Worm (Caenorhabditis elegans) whole organism, L1 larva: ENCODE results near the gene Y48C3A.5.
A peak's percentile ranks its signal among the peaks of the same experiment; 100 is the strongest.

Experiments used
- C16A3.4 ChIP-seq: fragments of 150-350 bp; optimal IDR thresholded peaks from 2 replicates; lab custom pipeline; 2014; ENCODE audit warnings: missing biosample characterization, missing genetic modification characterization
- C34B4.2 ChIP-seq: sonication (generic microtip); optimal IDR thresholded peaks from 2 replicates; lab custom pipeline; 2017; ENCODE audit warnings: mild to moderate bottlenecking, missing genetic modification characterization, missing compliant biosample characterization
- aha-1 ChIP-seq: fragments of 150-350 bp; optimal IDR thresholded peaks from 2 replicates; lab custom pipeline; 2014; ENCODE audit warnings: missing biosample characterization, missing genetic modification characterization
- alr-1 ChIP-seq: fragments of 200-800 bp; sonication (Bioruptor generic); optimal IDR thresholded peaks from 2 replicates; lab custom pipeline; 2018; ENCODE audit warnings: borderline replicate concordance, mild to moderate bottlenecking, missing genetic modification characterization, missing compliant biosample characterization
- ceh-8 ChIP-seq: fragments of 200-800 bp; sonication (Bioruptor generic); optimal IDR thresholded peaks from 2 replicates; lab custom pipeline; 2018; ENCODE audit warnings: mild to moderate bottlenecking, missing genetic modification characterization, moderate library complexity, missing compliant biosample characterization
- ceh-90 ChIP-seq: sonication (generic microtip); optimal IDR thresholded peaks from 2 replicates; lab custom pipeline; 2016; ENCODE audit warnings: missing genetic modification characterization, missing compliant biosample characterization
- ces-1 ChIP-seq: fragments of 150-350 bp; optimal IDR thresholded peaks from 2 replicates; lab custom pipeline; 2014; ENCODE audit warnings: missing biosample characterization, missing genetic modification reagents, missing genetic modification characterization
- dpl-1 ChIP-seq, 3 experiments: fragments of 150-350 bp in 2 of 3; sonication (generic microtip) in 1 of 3; optimal IDR thresholded peaks; 2 replicates each; lab custom pipeline; 2014 to 2017; ENCODE audit warnings: missing biosample characterization in 3 of 3, missing genetic modification characterization in 3 of 3, missing genetic modification reagents in 3 of 3
- dsc-1 ChIP-seq: sonication (generic microtip); optimal IDR thresholded peaks from 2 replicates; lab custom pipeline; 2016; ENCODE audit warnings: mild to moderate bottlenecking, missing genetic modification characterization, missing compliant biosample characterization
- egl-13 ChIP-seq: sonication (generic microtip); optimal IDR thresholded peaks from 2 replicates; lab custom pipeline; 2016; ENCODE audit warnings: missing genotype, missing genetic modification reagents, missing genetic modification characterization, missing compliant biosample characterization
- ets-5 ChIP-seq: fragments of 200-800 bp; sonication (Bioruptor generic); IDR thresholded peaks from 2 replicates; pipeline ENCODE4 v1.3.6; 2022; ENCODE audit warnings: missing genetic modification characterization, missing compliant biosample characterization
- fkh-10 ChIP-seq: sonication (generic microtip); optimal IDR thresholded peaks from 2 replicates; lab custom pipeline; 2017; ENCODE audit warnings: missing biosample characterization, missing genetic modification reagents, missing genetic modification characterization
- fkh-4 ChIP-seq: sonication (generic microtip); optimal IDR thresholded peaks from 2 replicates; lab custom pipeline; 2016; ENCODE audit warnings: missing compliant biosample characterization, missing genetic modification characterization, borderline replicate concordance
- fos-1 ChIP-seq: fragments of 150-350 bp; optimal IDR thresholded peaks from 2 replicates; lab custom pipeline; 2014; ENCODE audit warnings: missing biosample characterization, missing genetic modification characterization
- grh-1 ChIP-seq: fragments of 200-800 bp; sonication (Bioruptor generic); IDR thresholded peaks from 2 replicates; pipeline ENCODE4 v1.3.6; 2022; ENCODE audit warnings: missing genetic modification reagents, missing genetic modification characterization, missing compliant biosample characterization
- hlh-17 ChIP-seq: fragments of 200-800 bp; sonication (Bioruptor generic); optimal IDR thresholded peaks from 2 replicates; lab custom pipeline; 2018; ENCODE audit warnings: missing genetic modification characterization, mild to moderate bottlenecking, missing compliant biosample characterization, moderate library complexity, borderline replicate concordance
- hpl-2 ChIP-seq: fragments of 150-350 bp; optimal IDR thresholded peaks from 2 replicates; lab custom pipeline; 2014; ENCODE audit warnings: missing biosample characterization, missing genetic modification reagents, missing genetic modification characterization
- isw-1 ChIP-seq: fragments of 200-800 bp; sonication (Bioruptor generic); IDR thresholded peaks from 2 replicates; pipeline ENCODE4 v1.3.6; 2022; ENCODE audit warnings: missing genetic modification characterization, missing compliant biosample characterization
- lin-15B ChIP-seq: fragments of 150-350 bp; sonication (generic microtip); optimal IDR thresholded peaks from 3 replicates; lab custom pipeline; 2014; ENCODE audit warnings: missing biosample characterization, missing genetic modification characterization
- lin-39 ChIP-seq: fragments of 150-350 bp; optimal IDR thresholded peaks from 2 replicates; lab custom pipeline; 2014; ENCODE audit warnings: missing biosample characterization, missing genetic modification reagents, missing genetic modification characterization
- lsy-2 ChIP-seq, 2 experiments: fragments of 150-350 bp; optimal IDR thresholded peaks; 2 replicates each; lab custom pipeline; 2014; ENCODE audit warnings: missing biosample characterization in 2 of 2, missing genetic modification characterization in 2 of 2
- mab-9 ChIP-seq: fragments of 200-800 bp; sonication (Bioruptor generic); IDR thresholded peaks from 2 replicates; pipeline ENCODE4 v1.3.6; 2022; ENCODE audit warnings: missing genetic modification reagents, missing genetic modification characterization, missing compliant biosample characterization
- mdl-1 ChIP-seq, 2 experiments: fragments of 150-350 bp; optimal IDR thresholded peaks; 2 replicates each; lab custom pipeline; 2014 to 2017; ENCODE audit warnings: missing biosample characterization in 2 of 2, missing genetic modification characterization in 2 of 2, inconsistent platforms in 1 of 2
- mef-2 ChIP-seq: fragments of 150-350 bp; optimal IDR thresholded peaks from 2 replicates; lab custom pipeline; 2014; ENCODE audit warnings: missing biosample characterization, missing genetic modification characterization
- nhr-12 ChIP-seq: sonication (generic microtip); optimal IDR thresholded peaks from 2 replicates; lab custom pipeline; 2017; ENCODE audit warnings: missing biosample characterization, missing genetic modification characterization
- nhr-19 ChIP-seq: fragments of 200-800 bp; sonication (Bioruptor generic); conservative IDR thresholded peaks from 2 replicates; pipeline ENCODE4 v1.3.6; 2022; ENCODE audit warnings: missing genetic modification characterization, missing compliant biosample characterization
- nhr-20 ChIP-seq: sonication (generic microtip); optimal IDR thresholded peaks from 2 replicates; lab custom pipeline; 2016; ENCODE audit warnings: mild to moderate bottlenecking, missing genetic modification characterization, missing compliant biosample characterization
- nhr-237 ChIP-seq: fragments of 150-350 bp; optimal IDR thresholded peaks from 2 replicates; lab custom pipeline; 2014; ENCODE audit warnings: missing biosample characterization, missing genetic modification characterization
- nhr-47 ChIP-seq: sonication (generic microtip); optimal IDR thresholded peaks from 2 replicates; lab custom pipeline; 2016; ENCODE audit warnings: mild to moderate bottlenecking, missing genetic modification characterization, moderate library complexity, missing compliant biosample characterization
- nhr-76 ChIP-seq: sonication (generic microtip); optimal IDR thresholded peaks from 2 replicates; lab custom pipeline; 2017; ENCODE audit warnings: missing biosample characterization, missing genetic modification characterization
- nhr-77 ChIP-seq: fragments of 150-350 bp; optimal IDR thresholded peaks from 2 replicates; lab custom pipeline; 2014; ENCODE audit warnings: missing biosample characterization, missing genetic modification characterization
- nhr-84 ChIP-seq: sonication (generic microtip); optimal IDR thresholded peaks from 2 replicates; lab custom pipeline; 2017; ENCODE audit warnings: missing biosample characterization, missing genetic modification characterization
- pqm-1 ChIP-seq: sonication (generic microtip); optimal IDR thresholded peaks from 3 replicates; lab custom pipeline; 2017; ENCODE audit warnings: missing biosample characterization, missing genetic modification characterization
- rnt-1 ChIP-seq: sonication (generic microtip); optimal IDR thresholded peaks from 2 replicates; lab custom pipeline; 2016; ENCODE audit warnings: mild to moderate bottlenecking, missing genetic modification characterization, moderate library complexity, missing compliant biosample characterization
- snpc-4 ChIP-seq: fragments of 150-350 bp; optimal IDR thresholded peaks from 2 replicates; lab custom pipeline; 2014; ENCODE audit warnings: missing biosample characterization, missing genetic modification characterization
- sup-37 ChIP-seq: fragments of 200-800 bp; sonication (Bioruptor generic); optimal IDR thresholded peaks from 2 replicates; lab custom pipeline; 2018; ENCODE audit warnings: mild to moderate bottlenecking, missing genetic modification characterization, missing compliant biosample characterization
- tbx-2 ChIP-seq: sonication (generic microtip); optimal IDR thresholded peaks from 2 replicates; lab custom pipeline; 2016; ENCODE audit warnings: missing genetic modification characterization, missing compliant biosample characterization
- tlp-1 ChIP-seq: fragments of 150-350 bp; optimal IDR thresholded peaks from 2 replicates; lab custom pipeline; 2014; ENCODE audit warnings: missing biosample characterization, missing genetic modification characterization
- unc-62 ChIP-seq: fragments of 150-350 bp; optimal IDR thresholded peaks from 2 replicates; lab custom pipeline; 2014; ENCODE audit warnings: missing biosample characterization, missing genetic modification reagents, missing genetic modification characterization
- unc-98 ChIP-seq: fragments of 200-800 bp; sonication (Bioruptor generic); IDR thresholded peaks from 2 replicates; pipeline ENCODE4 v1.3.6; 2022; ENCODE audit warnings: missing genetic modification characterization, missing compliant biosample characterization
- vab-15 ChIP-seq: sonication (generic microtip); optimal IDR thresholded peaks from 2 replicates; lab custom pipeline; 2017; ENCODE audit warnings: missing genotype, mild to moderate bottlenecking, missing genetic modification characterization, missing compliant biosample characterization
- zag-1 ChIP-seq: fragments of 150-350 bp; optimal IDR thresholded peaks from 2 replicates; lab custom pipeline; 2014; ENCODE audit warnings: missing biosample characterization, missing genetic modification characterization

Y48C3A.5 gene

DNA sequence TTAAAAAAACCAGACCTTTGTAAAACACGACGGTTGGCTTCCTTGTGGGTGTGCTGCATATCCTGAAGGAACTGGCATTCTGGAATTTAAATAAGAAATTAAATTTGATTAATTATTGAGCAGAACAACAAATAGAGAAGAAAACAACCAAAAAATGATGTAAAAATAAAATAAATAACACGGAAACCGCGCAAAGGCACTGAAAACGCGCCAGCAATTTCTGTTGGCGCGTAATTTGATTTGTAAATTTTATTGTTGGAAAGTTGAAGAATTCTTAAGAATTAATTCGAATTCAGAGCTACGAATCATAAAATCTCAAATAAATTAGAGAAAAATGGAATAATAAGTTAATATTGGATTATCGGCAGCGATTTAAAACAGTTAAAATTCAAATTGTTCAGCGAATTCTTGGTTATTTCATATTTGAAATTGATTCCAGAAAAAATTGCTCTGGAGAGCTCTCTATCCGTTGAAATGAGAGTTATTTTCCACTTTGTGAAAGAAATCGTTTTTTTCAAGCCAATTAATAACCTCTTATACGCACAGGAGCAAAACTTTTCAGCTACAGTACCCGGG lies 33.0 kb upstream of the Y48C3A.5 start, which contains the start of gene romo-1 (continued):
- peak; percentile 67 for TF ChIP-seq grh-1 (GFP tag; lab: Robert Waterston, UW)
- TF ChIP-seq hlh-17: no peak
- TF ChIP-seq dpl-1 (GFP tag; optimal IDR thresholded peaks at IDR 0.05; lab: Kevin White, UChicago): peak; percentile 91 to 96 (median 96)
- TF ChIP-seq ces-1: no peak
- peak; percentile 81 for TF ChIP-seq dsc-1 (tag; lab: Kevin White, UChicago)
- TF ChIP-seq nhr-84 (tag; lab: Kevin White, UChicago): no peak
- TF ChIP-seq ceh-90 (tag; lab: Kevin White, UChicago): peak; percentile 9
- TF ChIP-seq lin-15B (tag; lab: Kevin White, UChicago): peak; percentile 58
- TF ChIP-seq egl-13: peak; percentile 40
- peak; percentile 38 for TF ChIP-seq ceh-8 (GFP tag; lab: Kevin White, UChicago)
- TF ChIP-seq unc-62 (GFP tag; lab: Kevin White, UChicago): no peak
- peak; percentile 5 for TF ChIP-seq nhr-237 (tag; lab: Kevin White, UChicago)
- TF ChIP-seq ets-5 (GFP tag; lab: Robert Waterston, UW): no peak
- peak; percentile 55 for TF ChIP-seq isw-1 (GFP tag; lab: Robert Waterston, UW)
- no peak for TF ChIP-seq unc-98 (GFP tag; lab: Robert Waterston, UW)
- no peak for TF ChIP-seq fkh-4 (tag; lab: Kevin White, UChicago)
- no peak for TF ChIP-seq alr-1 (tag; lab: Kevin White, UChicago)
- TF ChIP-seq sup-37: no peak
- TF ChIP-seq tbx-2 (tag; lab: Kevin White, UChicago): peak; percentile 86
- no peak for TF ChIP-seq nhr-76 (tag; lab: Kevin White, UChicago)
- TF ChIP-seq mdl-1 (tag; optimal IDR thresholded peaks at IDR 0.05; lab: Kevin White, UChicago): peak in 1 of 2 experiments; percentile 58
- no peak for TF ChIP-seq tlp-1 (tag; lab: Kevin White, UChicago)
- no peak for TF ChIP-seq vab-15
- TF ChIP-seq nhr-77 (tag; lab: Kevin White, UChicago): peak; percentile 3
- TF ChIP-seq nhr-47 (tag; lab: Kevin White, UChicago): peak; percentile 87
- TF ChIP-seq nhr-19: peak; percentile 76
- TF ChIP-seq mef-2 (tag; lab: Kevin White, UChicago): no peak
- TF ChIP-seq pqm-1 (tag; lab: Kevin White, UChicago): no peak
- TF ChIP-seq lsy-2 (tag; optimal IDR thresholded peaks at IDR 0.05; lab: Kevin White, UChicago): peak; percentile 87 to 89
- peak; percentile 78 for TF ChIP-seq C16A3.4 (tag; lab: Kevin White, UChicago)
- peak; percentile 88 for TF ChIP-seq snpc-4 (tag; lab: Kevin White, UChicago)
- TF ChIP-seq rnt-1 (tag; lab: Kevin White, UChicago): peak; percentile 78

DNA sequence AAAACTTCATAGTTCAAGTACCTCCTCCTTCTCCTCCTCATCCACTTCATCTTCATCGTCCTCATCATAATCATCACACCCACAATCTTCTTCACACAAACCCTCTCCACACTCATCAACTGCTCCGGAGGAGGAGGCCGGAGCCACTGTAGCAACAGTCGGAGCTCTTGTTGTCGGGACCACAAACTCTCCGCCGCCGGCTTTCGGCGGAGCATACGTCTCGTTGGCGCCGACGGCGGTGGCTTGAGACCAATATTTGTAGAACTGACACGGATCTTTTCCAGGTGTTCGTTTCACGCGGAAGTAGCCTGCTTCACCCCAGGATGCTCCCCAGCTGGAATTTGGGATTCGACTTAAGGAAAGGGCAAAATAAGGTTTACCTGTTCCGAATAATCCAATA lies 31.3 kb upstream of the Y48C3A.5 start:
- TF ChIP-seq isw-1 (GFP tag; lab: Robert Waterston, UW) (no peak), sup-37 (no peak), nhr-76 (tag; lab: Kevin White, UChicago) (no peak), fos-1 (tag; lab: Kevin White, UChicago) (no peak), snpc-4 (tag; lab: Kevin White, UChicago) (no peak), mab-9 (no peak), zag-1 (tag; lab: Kevin White, UChicago) (no peak), nhr-12 (no peak), grh-1 (GFP tag; lab: Robert Waterston, UW) (no peak), fkh-10 (no peak), mef-2 (tag; lab: Kevin White, UChicago) (no peak), tlp-1 (tag; lab: Kevin White, UChicago) (no peak), nhr-20 (no peak), C34B4.2 (tag; lab: Kevin White, UChicago) (no peak), lin-39 (tag; lab: Kevin White, UChicago) (no peak), nhr-47 (tag; lab: Kevin White, UChicago) (no peak), hpl-2 (GFP tag; lab: Kevin White, UChicago) (no peak), aha-1 (tag; lab: Kevin White, UChicago) (no peak)
